Worm (Caenorhabditis elegans) whole organism, L4/young adult: ENCODE measurements around the gene R13H4.6.

Experiments
- W03F9.2 ChIP-seq: fragments of 150-350 bp; optimal IDR thresholded peaks from 2 replicates; lab custom pipeline; 2014; ENCODE audit warnings: missing biosample characterization, missing genetic modification characterization
- him-1 ChIP-seq: sonication (generic microtip); optimal IDR thresholded peaks from 2 replicates; lab custom pipeline; 2016; ENCODE audit warnings: missing genotype, missing genetic modification reagents, missing genetic modification characterization, missing compliant biosample characterization

DNA sequence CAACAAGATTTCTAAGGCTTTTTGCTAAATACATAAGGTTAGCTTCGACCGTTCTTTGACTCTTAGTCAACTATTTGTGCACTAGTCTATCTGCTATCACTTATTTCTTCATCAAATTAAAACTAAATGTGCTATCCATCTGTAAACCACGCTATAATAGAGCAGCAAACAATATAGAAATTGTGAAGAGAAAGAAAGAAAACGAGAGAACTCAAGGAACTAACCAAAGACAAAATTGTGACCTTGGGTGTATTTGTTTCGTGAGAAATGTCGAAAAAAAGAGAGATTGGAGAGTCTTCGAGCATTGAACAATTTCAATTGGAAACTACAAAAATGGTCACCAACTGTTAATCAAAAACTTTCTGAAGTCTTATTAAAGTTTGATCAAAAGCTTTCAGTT is 22.2 kb downstream of the R13H4.6 start:
- no peak for TF ChIP-seq him-1 (tag; lab: Kevin White, UChicago)
- no peak for TF ChIP-seq W03F9.2
